Worm (Caenorhabditis elegans): ENCODE results near the gene D1044.7.

ce11 chrIII:5505474-5506022, 3.0 kb downstream of the D1044.7 start:
- TF ChIP-seq ceh-40 (GFP tag; IDR thresholded peaks at IDR 0.05): no peak
- no peak for TF ChIP-seq rcor-1 (GFP tag; IDR thresholded peaks at IDR 0.05)
- no peak for TF ChIP-seq dpl-1 (GFP tag; optimal IDR thresholded peaks at IDR 0.05)
- no peak for TF ChIP-seq unc-130 (GFP tag; optimal IDR thresholded peaks at IDR 0.05)
- TF ChIP-seq Y67H2A.10 (GFP tag; conservative IDR thresholded peaks at IDR 0.05): no peak
- no peak for TF ChIP-seq lin-35 (GFP tag; optimal IDR thresholded peaks at IDR 0.05)
- TF ChIP-seq nhr-179 (tag; optimal IDR thresholded peaks at IDR 0.05): no peak
- no peak for TF ChIP-seq hsf-1 (GFP tag; IDR thresholded peaks at IDR 0.05)
- no peak for TF ChIP-seq egl-18 (GFP tag; IDR thresholded peaks at IDR 0.05)
- TF ChIP-seq ceh-100 (GFP tag; IDR thresholded peaks at IDR 0.05): peak; percentile 26; the same call in 1 of the 2 replicates
- TF ChIP-seq ztf-18 (tag; optimal IDR thresholded peaks at IDR 0.05): no peak
- no peak for TF ChIP-seq sptf-2 (GFP tag; optimal IDR thresholded peaks at IDR 0.05)
- no peak for TF ChIP-seq mxl-1 (tag; optimal IDR thresholded peaks at IDR 0.05)
- no peak for TF ChIP-seq attf-3 (GFP tag; conservative IDR thresholded peaks at IDR 0.05)
